Fruit fly (Drosophila melanogaster): ENCODE data around the gene CG12236.

- no peak for TF ChIP-seq CTCF (optimal IDR thresholded peaks at IDR 0.05)
- no peak for TF ChIP-seq CG8478 (optimal IDR thresholded peaks at IDR 0.05)
Observed at dm6 chrX:5895821-5896550, 11.9 kb upstream of the CG12236 start.
